Fruit fly (Drosophila melanogaster): ENCODE measurements around the gene CG4709.

CG4709 gene

dm6 chr2L:9907320-9908256, 46.5 kb upstream of the CG4709 start:
- TF ChIP-seq N (GFP tag; optimal IDR thresholded peaks at IDR 0.05) (peak; percentile 24), psq (GFP tag; optimal IDR thresholded peaks at IDR 0.05) (peak; percentile 61), lola (GFP tag; optimal IDR thresholded peaks at IDR 0.05) (no peak), Jra (GFP tag; optimal IDR thresholded peaks at IDR 0.05) (peak; percentile 23)

dm6 chr2L:9908468-9908967, 45.6 kb upstream of the CG4709 start, which contains the start of gene CG13124:
TSS of gene CG13124 (minus strand) at chr2L:9908633.
- TF ChIP-seq dl (GFP tag; optimal IDR thresholded peaks at IDR 0.05; ENCODE audit: insufficient read depth in 1 of 2, partially characterized antibody in 2 of 2): peak; percentile 41 to 59
- TF ChIP-seq OdsH (GFP tag; optimal IDR thresholded peaks at IDR 0.05): no peak
- no peak for TF ChIP-seq woc (GFP tag; optimal IDR thresholded peaks at IDR 0.05)
- no peak for TF ChIP-seq tai (GFP tag; optimal IDR thresholded peaks at IDR 0.05)
- no peak for TF ChIP-seq GATAd (GFP tag; optimal IDR thresholded peaks at IDR 0.05)
- TF ChIP-seq h (GFP tag; optimal IDR thresholded peaks at IDR 0.05): peak; percentile 27
- TF ChIP-seq dsf (GFP tag; optimal IDR thresholded peaks at IDR 0.05; ENCODE audit: borderline replicate concordance): no peak
- TF ChIP-seq Dif (GFP tag; optimal IDR thresholded peaks at IDR 0.05; ENCODE audit: partially characterized antibody): peak; percentile 82
- no peak for TF ChIP-seq Abd-B (GFP tag; optimal IDR thresholded peaks at IDR 0.05)
- TF ChIP-seq dmrt93B (GFP tag; optimal IDR thresholded peaks at IDR 0.05): no peak
- peak in 1 of 2 experiments; percentile 6 for TF ChIP-seq foxo (GFP tag; optimal IDR thresholded peaks at IDR 0.05)

dm6 chr2L:9911783-9912182, 42.3 kb upstream of the CG4709 start:
- TF ChIP-seq brk (GFP tag; optimal IDR thresholded peaks at IDR 0.05) (no peak), Myc (optimal IDR thresholded peaks at IDR 0.05) (no peak), jim (GFP tag; optimal IDR thresholded peaks at IDR 0.05) (no peak), Hnf4 (GFP tag; optimal IDR thresholded peaks at IDR 0.05) (peak; percentile 2), sage (GFP tag; optimal IDR thresholded peaks at IDR 0.05) (no peak), N (GFP tag; optimal IDR thresholded peaks at IDR 0.05) (no peak), pan (optimal IDR thresholded peaks at IDR 0.05) (no peak), rgr (GFP tag; optimal IDR thresholded peaks at IDR 0.05) (no peak), dl (GFP tag; optimal IDR thresholded peaks at IDR 0.05; ENCODE audit: insufficient read depth in 1 of 2, partially characterized antibody in 2 of 2) (no peak), HLH106 (tag; optimal IDR thresholded peaks at IDR 0.05) (peak; percentile 26), Mio (GFP tag; optimal IDR thresholded peaks at IDR 0.05) (no peak), dmrt93B (GFP tag; optimal IDR thresholded peaks at IDR 0.05) (no peak), woc (GFP tag; optimal IDR thresholded peaks at IDR 0.05) (no peak), fru (GFP tag; optimal IDR thresholded peaks at IDR 0.05) (peak; percentile 20), Vsx2 (GFP tag; optimal IDR thresholded peaks at IDR 0.05; ENCODE audit: partially characterized antibody) (no peak), tai (GFP tag; optimal IDR thresholded peaks at IDR 0.05) (no peak), CG9705 (GFP tag; optimal IDR thresholded peaks at IDR 0.05) (no peak), lola (GFP tag; optimal IDR thresholded peaks at IDR 0.05) (no peak), ey (GFP tag; optimal IDR thresholded peaks at IDR 0.05) (peak; percentile 7), Sp1 (GFP tag; optimal IDR thresholded peaks at IDR 0.05) (peak; percentile 9), usp (GFP tag; optimal IDR thresholded peaks at IDR 0.05) (no peak), dsf (GFP tag; optimal IDR thresholded peaks at IDR 0.05; ENCODE audit: borderline replicate concordance) (no peak), CrebA (GFP tag; optimal IDR thresholded peaks at IDR 0.05; ENCODE audit: borderline replicate concordance) (no peak), Abd-B (GFP tag; optimal IDR thresholded peaks at IDR 0.05) (no peak), Hr78 (GFP tag; optimal IDR thresholded peaks at IDR 0.05) (no peak), OdsH (GFP tag; optimal IDR thresholded peaks at IDR 0.05) (no peak), Dfd (GFP tag; optimal IDR thresholded peaks at IDR 0.05) (no peak), h (GFP tag; optimal IDR thresholded peaks at IDR 0.05) (peak; percentile 31), Rel (GFP tag; optimal IDR thresholded peaks at IDR 0.05) (no peak), Rel (tag; optimal IDR thresholded peaks at IDR 0.05) (peak; percentile 87), foxo (GFP tag; optimal IDR thresholded peaks at IDR 0.05) (peak in 1 of 2 experiments; percentile 28), Hr83 (GFP tag; optimal IDR thresholded peaks at IDR 0.05; ENCODE audit: poor library complexity, severe bottlenecking) (no peak), Jra (GFP tag; optimal IDR thresholded peaks at IDR 0.05) (no peak), GATAd (GFP tag; optimal IDR thresholded peaks at IDR 0.05) (no peak), CG32264 (GFP tag; optimal IDR thresholded peaks at IDR 0.05) (no peak), Dif (GFP tag; optimal IDR thresholded peaks at IDR 0.05; ENCODE audit: partially characterized antibody) (no peak), br (GFP tag; optimal IDR thresholded peaks at IDR 0.05) (no peak), sv (GFP tag; optimal IDR thresholded peaks at IDR 0.05) (no peak), psq (GFP tag; optimal IDR thresholded peaks at IDR 0.05) (no peak)

Measured in whole organism, wandering third instar larva.